Fruit fly (Drosophila melanogaster) whole organism, pupa: ENCODE measurements around the gene CG31955.

ENCODE experiments used
- CG10348 ChIP-seq: fragments of 200-800 bp; sonication (Bioruptor generic); IDR thresholded peaks from 2 replicates; pipeline ENCODE4 v1.3.6; 2022; ENCODE audit warnings: missing biosample characterization, missing genetic modification characterization
- CG12605 ChIP-seq: fragments of 200-800 bp; sonication (Bioruptor generic); IDR thresholded peaks from 2 replicates; pipeline ENCODE4 v1.3.6; 2022; ENCODE audit warnings: missing biosample characterization, missing genetic modification characterization
- CG13204 ChIP-seq: fragments of 200-800 bp; sonication (Bioruptor generic); optimal IDR thresholded peaks from 2 replicates; lab custom pipeline; 2018; ENCODE audit warnings: missing biosample characterization, mild to moderate bottlenecking, missing genetic modification characterization, moderate library complexity
- CG14655 ChIP-seq: fragments of 200-800 bp; sonication (Bioruptor generic); optimal IDR thresholded peaks from 3 replicates; lab custom pipeline; 2017; ENCODE audit warnings: mild to moderate bottlenecking, missing biosample characterization, missing genetic modification reagents, missing genetic modification characterization
- CG15710 ChIP-seq: fragments of 200-800 bp; sonication (Bioruptor generic); optimal IDR thresholded peaks from 2 replicates; lab custom pipeline; 2018; ENCODE audit warnings: missing biosample characterization, mild to moderate bottlenecking, missing genetic modification characterization, moderate library complexity
- CG17806 ChIP-seq: fragments of 200-800 bp; sonication (Bioruptor generic); optimal IDR thresholded peaks from 2 replicates; lab custom pipeline; 2018; ENCODE audit warnings: missing biosample characterization, mild to moderate bottlenecking, missing genetic modification characterization, moderate library complexity
- CG32121 ChIP-seq: fragments of 200-800 bp; sonication (Bioruptor generic); IDR thresholded peaks from 2 replicates; pipeline ENCODE4 v1.3.6; 2022; ENCODE audit warnings: missing biosample characterization, missing genetic modification characterization
- CG34367 ChIP-seq: fragments of 200-800 bp; sonication (Bioruptor generic); optimal IDR thresholded peaks from 2 replicates; lab custom pipeline; 2018; ENCODE audit warnings: missing biosample characterization, mild to moderate bottlenecking, missing genetic modification characterization
- CG4496 ChIP-seq: fragments of 200-800 bp; sonication (Bioruptor generic); IDR thresholded peaks from 3 replicates; pipeline ENCODE4 v1.3.6; 2022; ENCODE audit warnings: missing biosample characterization, missing genetic modification characterization
- CG8159 ChIP-seq: fragments of 200-800 bp; sonication (Bioruptor generic); optimal IDR thresholded peaks from 3 replicates; lab custom pipeline; 2018; ENCODE audit warnings: missing biosample characterization, mild to moderate bottlenecking, missing genetic modification characterization, moderate library complexity
- CG8301 ChIP-seq: fragments of 200-800 bp; sonication (Bioruptor generic); optimal IDR thresholded peaks from 2 replicates; lab custom pipeline; 2018; ENCODE audit warnings: missing biosample characterization, mild to moderate bottlenecking, missing genetic modification characterization
- CG9948 ChIP-seq: fragments of 200-800 bp; sonication (Bioruptor generic); optimal IDR thresholded peaks from 2 replicates; lab custom pipeline; 2018; ENCODE audit warnings: missing biosample characterization, mild to moderate bottlenecking, missing genetic modification characterization, moderate library complexity
- D1 ChIP-seq: fragments of 200-800 bp; sonication (Bioruptor generic); optimal IDR thresholded peaks from 2 replicates; lab custom pipeline; 2018; ENCODE audit warnings: missing biosample characterization, mild to moderate bottlenecking, missing genetic modification characterization, moderate library complexity
- Ets98B ChIP-seq: fragments of 200-800 bp; sonication (Bioruptor generic); IDR thresholded peaks from 2 replicates; pipeline ENCODE4 v1.3.6; 2022; ENCODE audit warnings: missing biosample characterization, missing genetic modification characterization
- Pif1A ChIP-seq: fragments of 200-800 bp; sonication (Bioruptor generic); optimal IDR thresholded peaks from 3 replicates; lab custom pipeline; 2016; ENCODE audit warnings: missing biosample characterization, missing genetic modification characterization
- Pif1B ChIP-seq: fragments of 200-800 bp; sonication (Bioruptor generic); optimal IDR thresholded peaks from 3 replicates; lab custom pipeline; 2016; ENCODE audit warnings: missing biosample characterization, missing genetic modification characterization
- Snoo ChIP-seq: fragments of 200-800 bp; sonication (Bioruptor generic); optimal IDR thresholded peaks from 3 replicates; lab custom pipeline; 2017; ENCODE audit warnings: missing biosample characterization, mild to moderate bottlenecking, missing genetic modification characterization, inconsistent platforms
- fd96Ca ChIP-seq: fragments of 200-800 bp; sonication (Bioruptor generic); IDR thresholded peaks from 3 replicates; pipeline ENCODE4 v1.3.6; 2022; ENCODE audit warnings: missing biosample characterization, missing genetic modification characterization
- gl ChIP-seq: fragments of 200-800 bp; sonication (Bioruptor generic); optimal IDR thresholded peaks from 2 replicates; lab custom pipeline; 2018; ENCODE audit warnings: missing biosample characterization, mild to moderate bottlenecking, missing genetic modification characterization
- rn ChIP-seq: fragments of 200-800 bp; sonication (Bioruptor generic); IDR thresholded peaks from 2 replicates; pipeline ENCODE4 v1.3.6; 2022; ENCODE audit warnings: missing biosample characterization, missing genetic modification characterization

The CG31955 gene

DNA sequence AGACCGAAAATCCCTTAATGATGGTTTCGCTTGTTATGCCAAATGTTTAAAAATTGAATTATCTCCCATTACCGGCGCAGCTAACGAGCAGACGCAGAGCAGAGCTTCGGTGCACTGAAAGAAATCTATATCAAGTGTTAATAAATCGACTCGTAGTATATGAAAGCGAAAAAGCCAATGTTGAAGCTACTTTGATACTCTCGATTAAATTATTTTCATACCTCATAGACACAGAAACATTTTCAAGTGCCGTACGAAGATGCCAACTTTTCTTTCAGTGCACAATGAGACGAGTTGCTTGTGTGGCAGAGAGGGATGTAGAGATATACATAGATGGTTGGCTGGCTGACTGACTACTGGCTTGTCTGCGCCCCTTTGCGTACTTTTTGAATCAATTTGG, 37.1 kb downstream of the CG31955 start:
- TF ChIP-seq Ets98B (GFP tag; lab: Robert Waterston, UW) (no peak), CG15710 (tag; lab: Kevin White, UChicago) (no peak), rn (GFP tag; lab: Robert Waterston, UW) (no peak), Snoo (tag; lab: Kevin White, UChicago) (no peak), CG34367 (tag; lab: Kevin White, UChicago) (no peak), CG4496 (GFP tag; lab: Robert Waterston, UW) (no peak), gl (tag; lab: Kevin White, UChicago) (no peak), CG8159 (no peak), CG9948 (no peak), CG32121 (GFP tag; lab: Robert Waterston, UW) (no peak), Pif1A (GFP tag; lab: Kevin White, UChicago) (no peak), fd96Ca (GFP tag; lab: Robert Waterston, UW) (no peak), CG17806 (tag; lab: Kevin White, UChicago) (no peak), CG12605 (GFP tag; lab: Robert Waterston, UW) (no peak), CG14655 (GFP tag; lab: Kevin White, UChicago) (no peak), CG10348 (GFP tag; lab: Robert Waterston, UW) (no peak), CG8301 (tag; lab: Kevin White, UChicago) (no peak)

DNA sequence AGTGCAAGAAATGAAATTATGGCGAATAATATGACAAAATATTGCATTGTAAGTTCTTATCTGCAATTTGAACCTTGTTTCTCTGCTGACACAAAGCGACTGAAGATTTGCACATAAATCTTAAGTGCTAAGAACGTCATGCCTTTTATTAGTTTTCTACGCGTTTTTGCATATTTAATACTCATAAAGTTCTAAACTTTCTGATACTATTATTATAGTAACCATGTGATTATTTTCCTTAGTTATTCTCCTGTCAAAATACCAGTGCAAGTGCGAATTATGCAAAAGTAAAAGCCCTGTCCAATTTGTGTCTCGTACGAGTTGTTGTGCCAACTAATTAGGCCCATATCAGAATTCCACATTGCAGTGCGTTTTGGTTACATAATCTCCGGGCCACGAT, 42.4 kb downstream of the CG31955 start, which contains the start of gene Sfp24Bc:
Gene Sfp24Bc (minus strand): TSS at position 101 of the 400 bp plus-strand sequence.
- TF ChIP-seq Pif1B (GFP tag; lab: Kevin White, UChicago): no peak
- TF ChIP-seq rn (GFP tag; lab: Robert Waterston, UW): no peak
- TF ChIP-seq fd96Ca (GFP tag; lab: Robert Waterston, UW): no peak
- no peak for TF ChIP-seq D1 (tag; lab: Kevin White, UChicago)
- TF ChIP-seq CG34367 (tag; lab: Kevin White, UChicago): no peak
- no peak for TF ChIP-seq CG17806 (tag; lab: Kevin White, UChicago)
- no peak for TF ChIP-seq CG8159
- no peak for TF ChIP-seq CG13204 (GFP tag; lab: Kevin White, UChicago)

DNA sequence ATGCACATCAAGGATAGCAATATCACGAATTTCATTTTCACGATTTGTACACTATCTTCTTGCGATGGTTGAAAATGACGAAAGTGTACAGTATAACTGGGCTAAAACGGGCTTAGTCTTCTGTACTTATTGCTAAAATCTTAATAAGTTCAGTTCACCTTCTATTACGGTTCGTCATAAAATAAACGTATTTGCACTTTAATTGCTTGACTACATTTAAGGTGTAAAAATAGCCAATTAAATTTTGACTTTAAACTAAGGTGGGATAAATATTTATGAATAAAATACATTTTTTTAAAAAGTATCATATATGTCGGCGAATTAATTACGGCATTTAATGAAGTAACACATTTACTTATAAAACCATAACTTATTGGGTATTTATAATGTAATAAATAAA, 43.2 kb downstream of the CG31955 start, which contains the start of gene Sfp24Bb:
Gene Sfp24Bb (minus strand): TSS at position 101 of the 400 bp plus-strand sequence.
- no peak for TF ChIP-seq CG9948

DNA sequence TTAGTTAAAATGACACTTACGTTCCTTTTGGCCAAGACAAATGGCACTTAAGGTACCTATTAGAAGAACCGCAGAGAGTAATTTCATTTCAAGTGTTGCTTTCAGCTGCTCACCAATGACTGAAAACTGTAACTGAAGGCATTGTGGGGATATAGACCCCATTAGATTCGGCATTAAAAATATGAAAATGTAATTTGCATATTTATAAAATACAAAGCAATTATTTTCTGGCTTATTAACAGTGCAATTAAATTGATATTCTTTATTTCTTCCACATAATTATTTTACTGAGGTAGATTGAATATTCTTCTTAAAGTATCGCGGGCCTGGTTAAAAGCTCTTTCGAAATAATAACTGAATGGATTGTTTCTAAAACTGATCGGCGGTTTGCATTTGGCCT, 43.9 kb downstream of the CG31955 start, which contains the start of gene Sfp24Bd:
Gene Sfp24Bd (minus strand): TSS at position 101 of the 400 bp plus-strand sequence.
- TF ChIP-seq Snoo (tag; lab: Kevin White, UChicago) (no peak), Pif1A (GFP tag; lab: Kevin White, UChicago) (no peak), Ets98B (GFP tag; lab: Robert Waterston, UW) (no peak), CG15710 (tag; lab: Kevin White, UChicago) (no peak), gl (tag; lab: Kevin White, UChicago) (no peak), rn (GFP tag; lab: Robert Waterston, UW) (no peak), CG32121 (GFP tag; lab: Robert Waterston, UW) (no peak), CG17806 (tag; lab: Kevin White, UChicago) (no peak), CG4496 (GFP tag; lab: Robert Waterston, UW) (no peak)
- TF ChIP-seq, all 21 proteins: peak for 0

DNA sequence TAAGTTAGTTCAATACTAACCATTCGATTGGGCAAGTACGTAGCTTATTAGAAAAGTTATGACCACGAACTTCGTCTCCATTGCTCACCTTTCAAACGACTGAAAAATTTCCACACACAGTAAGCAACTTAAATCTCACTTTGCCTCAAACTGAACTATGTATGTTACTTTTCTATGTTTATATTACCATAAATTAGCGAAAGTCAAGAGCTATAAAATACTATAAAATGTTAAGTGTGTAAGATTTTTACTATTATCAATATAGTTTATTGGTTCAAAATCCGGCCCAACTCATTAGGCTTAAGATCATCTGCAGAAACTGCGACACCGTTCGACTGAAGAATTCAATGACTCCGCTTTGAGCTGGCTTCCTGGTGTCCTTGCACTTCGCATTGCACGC, 44.5 kb downstream of the CG31955 start, which contains the start of gene Sfp24Ba:
Gene Sfp24Ba (minus strand): TSS at position 101 of the 400 bp plus-strand sequence.
- TF ChIP-seq CG13204 (GFP tag; lab: Kevin White, UChicago) (no peak), CG32121 (GFP tag; lab: Robert Waterston, UW) (no peak), CG17806 (tag; lab: Kevin White, UChicago) (no peak), CG12605 (GFP tag; lab: Robert Waterston, UW) (no peak), CG8301 (tag; lab: Kevin White, UChicago) (no peak), Ets98B (GFP tag; lab: Robert Waterston, UW) (no peak), gl (tag; lab: Kevin White, UChicago) (no peak), D1 (tag; lab: Kevin White, UChicago) (no peak), CG9948 (no peak), Snoo (tag; lab: Kevin White, UChicago) (no peak), Pif1A (GFP tag; lab: Kevin White, UChicago) (no peak), CG8159 (no peak), CG15710 (tag; lab: Kevin White, UChicago) (no peak), Pif1B (GFP tag; lab: Kevin White, UChicago) (no peak), CG34367 (tag; lab: Kevin White, UChicago) (no peak), rn (GFP tag; lab: Robert Waterston, UW) (no peak), CG10348 (GFP tag; lab: Robert Waterston, UW) (no peak), CG4496 (GFP tag; lab: Robert Waterston, UW) (no peak), CG14655 (GFP tag; lab: Kevin White, UChicago) (no peak)
- TF ChIP-seq, all 21 proteins: peak for 0

DNA sequence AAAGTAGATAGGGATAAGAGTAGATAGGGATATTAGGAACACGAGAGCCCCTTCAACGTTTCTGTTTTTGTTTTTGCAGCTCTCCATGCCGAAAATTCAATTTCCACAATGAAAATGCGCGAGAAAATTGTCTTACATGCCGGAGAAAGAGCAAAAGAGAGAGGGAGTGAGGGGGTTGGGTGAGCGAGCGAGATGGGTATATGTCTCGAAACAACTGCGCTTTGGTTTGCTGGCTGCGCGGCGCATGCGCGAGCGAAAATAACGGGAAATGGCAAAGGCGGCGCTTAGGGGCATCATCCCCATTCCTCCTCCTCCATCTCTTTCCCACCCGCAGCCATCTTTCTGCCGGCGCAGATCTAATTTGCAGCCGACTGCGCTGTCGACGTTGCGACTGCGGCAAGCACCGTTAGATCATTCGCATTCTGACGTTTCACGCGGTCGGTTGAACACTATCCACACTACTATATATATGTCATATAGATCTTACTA, 50.6 kb downstream of the CG31955 start, which contains the start of gene Drgx:
Gene Drgx (plus strand): TSS at position 439 of the 489 bp plus-strand sequence.
- peak; percentile 20; the same call in 1 of the 2 replicates for TF ChIP-seq CG32121 (GFP tag; lab: Robert Waterston, UW)
- TF ChIP-seq Pif1A (GFP tag; lab: Kevin White, UChicago): no peak
- no peak for TF ChIP-seq CG15710 (tag; lab: Kevin White, UChicago)
- TF ChIP-seq CG10348 (GFP tag; lab: Robert Waterston, UW): no peak
- 0 out of 2 replicates have a peak, but pooled peaks have one; percentile 12 for TF ChIP-seq Ets98B (GFP tag; lab: Robert Waterston, UW)
- peak; percentile 3 for TF ChIP-seq D1 (tag; lab: Kevin White, UChicago)
